Worm (Caenorhabditis elegans): ENCODE data around the gene Y38E10A.28.
A peak's percentile ranks its signal among the peaks of the same experiment; 100 is the strongest.

Gene Y38E10A.28

DNA sequence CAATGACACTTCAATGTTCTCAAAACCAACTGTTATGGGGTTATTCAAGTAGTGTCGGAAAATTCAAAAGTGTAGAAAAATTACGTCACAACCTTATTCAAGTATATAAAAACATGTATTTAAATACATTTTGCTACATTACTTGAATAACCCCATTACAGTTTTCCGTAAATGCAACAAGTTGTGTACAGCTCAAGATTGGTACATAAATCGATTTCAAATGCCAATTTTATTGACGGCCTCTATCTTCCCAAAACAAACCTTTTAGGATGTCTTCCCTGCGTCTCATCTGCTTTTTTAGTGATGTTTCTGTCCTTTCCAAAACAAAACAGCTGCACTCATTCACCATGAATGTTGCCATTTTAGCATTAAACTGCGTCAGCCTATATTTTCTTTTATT, at the start of gene Y38E10A.28:
Gene Y38E10A.28, plus strand, starts transcription at position 301 of the 400 bp plus-strand sequence.
- no peak for TF ChIP-seq nhr-23 (tag; optimal IDR thresholded peaks at IDR 0.05)
- no peak for TF ChIP-seq nhr-67 (tag; optimal IDR thresholded peaks at IDR 0.05)
- no peak for TF ChIP-seq ceh-16 (tag; optimal IDR thresholded peaks at IDR 0.05)
- TF ChIP-seq ZK546.5 (tag; optimal IDR thresholded peaks at IDR 0.05) = no peak
- TF ChIP-seq sea-2 (GFP tag; optimal IDR thresholded peaks at IDR 0.05) = no peak
- TF ChIP-seq nhr-76 (tag; optimal IDR thresholded peaks at IDR 0.05) = no peak
- TF ChIP-seq zag-1 (tag; optimal IDR thresholded peaks at IDR 0.05) = no peak
- TF ChIP-seq nhr-77 (tag; optimal IDR thresholded peaks at IDR 0.05) = no peak
- no peak for TF ChIP-seq ztf-11 (tag; optimal IDR thresholded peaks at IDR 0.05)

DNA sequence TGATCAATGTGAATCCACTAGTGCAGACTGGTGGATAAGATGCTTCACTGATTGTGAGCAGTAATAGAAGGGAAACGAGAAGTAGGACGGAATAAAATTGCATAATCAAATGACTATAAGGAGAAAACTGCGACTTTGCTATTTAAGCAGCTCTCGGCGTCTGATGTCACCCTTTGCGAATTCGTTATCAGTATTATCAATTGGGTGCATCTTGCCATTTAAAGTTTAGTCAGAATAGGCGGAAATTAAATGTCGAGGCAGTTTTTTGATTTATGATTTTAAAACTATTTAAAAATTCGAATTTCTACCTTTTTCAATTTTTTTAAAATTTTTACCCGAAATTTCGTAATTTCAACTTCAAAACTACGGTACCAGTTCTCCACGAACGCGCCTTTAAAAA, 48.5 kb upstream of the Y38E10A.28 start, which contains the start of gene clec-4:
Gene clec-4, minus strand, starts transcription at position 162 of the 400 bp plus-strand sequence.
- TF ChIP-seq tbx-2 (tag; optimal IDR thresholded peaks at IDR 0.05) (no peak), pqm-1 (tag; optimal IDR thresholded peaks at IDR 0.05) (peak; percentile 63), elt-2 (tag; optimal IDR thresholded peaks at IDR 0.05) (peak; percentile 31), lin-15B (tag; optimal IDR thresholded peaks at IDR 0.05) (no peak), pha-4 (tag; optimal IDR thresholded peaks at IDR 0.05) (no peak)

DNA sequence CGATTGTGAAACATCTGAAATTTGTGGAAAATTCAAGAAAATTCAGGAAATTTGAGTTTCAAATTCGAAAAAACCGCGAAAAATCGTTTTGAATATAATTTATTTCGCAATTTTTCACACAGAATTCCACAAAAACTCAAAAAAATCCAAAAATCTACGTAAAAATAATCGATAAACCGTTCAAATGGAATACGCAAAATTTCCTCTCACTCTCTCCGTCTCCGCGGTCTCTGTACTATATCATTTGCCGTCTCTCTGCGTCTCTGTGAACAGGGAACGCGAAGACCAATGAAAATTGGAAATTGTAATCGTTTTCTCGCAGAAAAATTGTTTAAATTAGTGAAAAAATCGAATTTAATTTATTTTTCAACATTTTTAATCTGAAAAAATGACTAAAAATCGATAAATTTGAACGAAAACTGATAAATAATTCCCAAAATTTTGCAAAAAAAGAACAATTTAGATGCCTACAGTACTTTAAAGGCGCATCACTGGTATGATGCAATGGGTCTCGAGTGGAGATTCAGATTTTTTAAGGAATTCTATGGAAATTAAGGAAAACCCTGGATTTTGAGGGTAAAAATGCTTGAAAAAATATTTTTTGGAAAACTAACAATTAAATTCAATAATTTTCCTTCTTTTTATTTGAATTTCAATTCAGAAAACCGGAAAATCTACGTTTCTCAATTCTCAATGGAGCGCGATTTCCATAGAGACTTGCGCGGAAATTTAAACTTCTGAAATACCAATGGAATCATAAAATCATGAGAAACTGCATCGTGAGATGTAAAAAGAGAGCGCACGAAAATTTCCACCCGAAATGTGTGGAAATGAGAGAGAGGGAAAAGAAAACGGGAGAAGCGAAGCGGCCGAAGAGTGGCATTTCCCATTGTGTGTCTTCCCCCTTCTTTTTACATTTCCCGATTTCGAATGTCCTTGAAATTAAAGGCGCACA, 25.5 kb upstream of the Y38E10A.28 start, which contains the start of the genes ceh-100 and lips-15:
Gene ceh-100, minus strand, starts transcription at position 14 of the 955 bp plus-strand sequence.
Gene lips-15, plus strand, starts transcription at position 720 of the 955 bp plus-strand sequence.
- TF ChIP-seq pha-4 (tag; optimal IDR thresholded peaks at IDR 0.05) (peak; percentile 23), elt-2 (tag; optimal IDR thresholded peaks at IDR 0.05) (peak; percentile 5), nfya-1 (tag; optimal IDR thresholded peaks at IDR 0.05; ENCODE audit: insufficient read depth) (peak; percentile 46), ceh-28 (tag; optimal IDR thresholded peaks at IDR 0.05) (peak; percentile 78), hmg-11 (tag; optimal IDR thresholded peaks at IDR 0.05) (peak; percentile 43), fos-1 (tag; optimal IDR thresholded peaks at IDR 0.05) (no peak), nhr-25 (tag; optimal IDR thresholded peaks at IDR 0.05) (peak; percentile 56), ceh-16 (tag; optimal IDR thresholded peaks at IDR 0.05) (no peak), lsy-12 (tag; optimal IDR thresholded peaks at IDR 0.05) (no peak), unc-39 (tag; optimal IDR thresholded peaks at IDR 0.05) (no peak), egl-5 (tag; optimal IDR thresholded peaks at IDR 0.05) (peak; percentile 37), nhr-12 (tag; optimal IDR thresholded peaks at IDR 0.05) (no peak), lin-15B (tag; optimal IDR thresholded peaks at IDR 0.05) (peak; percentile 81), nhr-23 (tag; optimal IDR thresholded peaks at IDR 0.05) (peak; percentile 0), tbx-2 (tag; optimal IDR thresholded peaks at IDR 0.05) (no peak), elt-3 (tag; optimal IDR thresholded peaks at IDR 0.05) (no peak), mml-1 (tag; optimal IDR thresholded peaks at IDR 0.05) (no peak), ama-1 (optimal IDR thresholded peaks at IDR 0.05) (no peak), lin-39 (tag; optimal IDR thresholded peaks at IDR 0.05) (no peak)

DNA sequence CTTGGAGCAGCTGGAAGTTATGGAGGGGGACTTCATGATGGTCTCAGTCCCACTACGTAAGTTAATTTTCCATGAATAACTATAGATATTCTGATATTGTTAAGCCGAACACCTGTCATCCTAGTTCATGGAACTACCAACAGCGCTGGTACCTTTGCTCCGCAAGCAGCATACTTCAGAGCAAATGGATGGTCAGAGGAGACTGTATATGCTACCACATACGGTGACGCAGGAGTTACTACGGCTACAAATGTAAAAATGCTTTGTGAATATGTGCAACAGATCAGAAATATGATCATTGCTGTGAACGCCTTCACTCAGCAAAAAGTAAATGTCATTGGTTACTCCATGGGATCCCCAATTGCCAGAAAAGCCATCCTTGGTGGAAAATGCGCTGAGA, 23.4 kb upstream of the Y38E10A.28 start:
- no peak for TF ChIP-seq R02D3.7 (tag; optimal IDR thresholded peaks at IDR 0.05)
- TF ChIP-seq snpc-4 (tag; optimal IDR thresholded peaks at IDR 0.05) = no peak
- no peak for TF ChIP-seq jun-1 (tag; optimal IDR thresholded peaks at IDR 0.05)
- TF ChIP-seq ceh-82 (tag; optimal IDR thresholded peaks at IDR 0.05) = no peak
- TF ChIP-seq eor-1 (tag; optimal IDR thresholded peaks at IDR 0.05) = no peak
- TF ChIP-seq fos-1 (tag; optimal IDR thresholded peaks at IDR 0.05) = no peak
- TF ChIP-seq sea-2 (GFP tag; optimal IDR thresholded peaks at IDR 0.05) = no peak
- no peak for TF ChIP-seq daf-12 (tag; optimal IDR thresholded peaks at IDR 0.05)
- TF ChIP-seq mdl-1 (tag; optimal IDR thresholded peaks at IDR 0.05) = no peak
- TF ChIP-seq nhr-237 (tag; optimal IDR thresholded peaks at IDR 0.05) = no peak
- TF ChIP-seq nhr-28 (tag; optimal IDR thresholded peaks at IDR 0.05) = no peak
- no peak for TF ChIP-seq ceh-9 (tag; optimal IDR thresholded peaks at IDR 0.05)
- TF ChIP-seq aly-2 (tag; optimal IDR thresholded peaks at IDR 0.05) = no peak
- no peak for TF ChIP-seq nhr-67 (tag; optimal IDR thresholded peaks at IDR 0.05)
- no peak for TF ChIP-seq ama-1 (optimal IDR thresholded peaks at IDR 0.05)
- TF ChIP-seq nhr-25 (tag; optimal IDR thresholded peaks at IDR 0.05) = no peak
- TF ChIP-seq lin-39 (tag; optimal IDR thresholded peaks at IDR 0.05) = no peak
- TF ChIP-seq nfya-1 (tag; optimal IDR thresholded peaks at IDR 0.05; ENCODE audit: insufficient read depth) = no peak

Data from whole organism, L3 larva.